1 fruit fly cellular context compared by ENCODE assay signal in genomic region chr2L:13145035-13145683, dm6.
TF ChIP-seq lines count a peak whose summit lies in the region.

No protein-coding gene starts in this region.

TF ChIP-seq in whole organism, embryonic, 481 proteins besides CTCF, POLR2A, EP300 and RAD21 (continued from another document and continues in another):
- no peak for TF ChIP-seq dmrt11E (tag; optimal IDR thresholded peaks at IDR 0.05; lab: Kevin White, UChicago)
- TF ChIP-seq pho (GFP tag; optimal IDR thresholded peaks at IDR 0.05; lab: Kevin White, UChicago): peak; percentile 79
- TF ChIP-seq Opbp (GFP tag; IDR thresholded peaks at IDR 0.05; lab: Robert Waterston, UW; ENCODE audit: partially characterized antibody): no peak
- TF ChIP-seq Dref (GFP tag; IDR thresholded peaks at IDR 0.05; lab: Robert Waterston, UW): no peak
- TF ChIP-seq shn (GFP tag; optimal IDR thresholded peaks at IDR 0.05; lab: Kevin White, UChicago): peak; percentile 26
- peak; percentile 61 for TF ChIP-seq fd96Cb (tag; optimal IDR thresholded peaks at IDR 0.05; lab: Kevin White, UChicago)
- peak; percentile 19 for TF ChIP-seq Ets97D (GFP tag; optimal IDR thresholded peaks at IDR 0.05; lab: Kevin White, UChicago)
- TF ChIP-seq CG4360 (GFP tag; IDR thresholded peaks at IDR 0.05; lab: Robert Waterston, UW): no peak
- peak; percentile 62 for TF ChIP-seq Blimp-1 (GFP tag; optimal IDR thresholded peaks at IDR 0.05; lab: Kevin White, UChicago)
- TF ChIP-seq crc (GFP tag; optimal IDR thresholded peaks at IDR 0.05; lab: Kevin White, UChicago): peak; percentile 47
- TF ChIP-seq Aef1 (GFP tag; IDR thresholded peaks at IDR 0.05; lab: Robert Waterston, UW): peak; percentile 78
- no peak for TF ChIP-seq salm (tag; optimal IDR thresholded peaks at IDR 0.05; lab: Kevin White, UChicago)
- no peak for TF ChIP-seq B-H2 (GFP tag; optimal IDR thresholded peaks at IDR 0.05; lab: Kevin White, UChicago)
- peak; percentile 41 for TF ChIP-seq CG6654 (GFP tag; optimal IDR thresholded peaks at IDR 0.05; lab: Kevin White, UChicago)
- peak; percentile 77; the same call in 2 of the 3 replicates for TF ChIP-seq so (GFP tag; IDR thresholded peaks at IDR 0.05; lab: Robert Waterston, UW)
- TF ChIP-seq zfh1 (GFP tag; IDR thresholded peaks at IDR 0.05; lab: Robert Waterston, UW): 0 out of 3 replicates have a peak, but pooled peaks have one; percentile 39
- peak; percentile 66 for TF ChIP-seq Sox100B (GFP tag; optimal IDR thresholded peaks at IDR 0.05; lab: Kevin White, UChicago)
- TF ChIP-seq Six4 (GFP tag; optimal IDR thresholded peaks at IDR 0.05; lab: Kevin White, UChicago): no peak
- TF ChIP-seq zen (tag; optimal IDR thresholded peaks at IDR 0.05; lab: Kevin White, UChicago): no peak
- TF ChIP-seq CG17912 (GFP tag; optimal IDR thresholded peaks at IDR 0.05; lab: Kevin White, UChicago): no peak
- no peak for TF ChIP-seq fru (optimal IDR thresholded peaks at IDR 0.05; lab: Kevin White, UChicago)
- TF ChIP-seq run (tag; optimal IDR thresholded peaks at IDR 0.05; lab: Kevin White, UChicago): peak; percentile 50
- TF ChIP-seq CG17361 (GFP tag; IDR thresholded peaks at IDR 0.05; lab: Robert Waterston, UW): peak; percentile 82
- no peak for TF ChIP-seq chm (GFP tag; IDR thresholded peaks at IDR 0.05; lab: Robert Waterston, UW)
- TF ChIP-seq esg (GFP tag; conservative IDR thresholded peaks at IDR 0.05; lab: Robert Waterston, UW): peak; percentile 79
- no peak for TF ChIP-seq Vsx1 (GFP tag; optimal IDR thresholded peaks at IDR 0.05; lab: Kevin White, UChicago)
- no peak for TF ChIP-seq tll (GFP tag; optimal IDR thresholded peaks at IDR 0.05; lab: Kevin White, UChicago)
- TF ChIP-seq CG34224 (GFP tag; IDR thresholded peaks at IDR 0.05; lab: Robert Waterston, UW; ENCODE audit: partially characterized antibody): no peak
- TF ChIP-seq CG11504 (tag; optimal IDR thresholded peaks at IDR 0.05; lab: Kevin White, UChicago): peak; percentile 88
- peak; percentile 82 for TF ChIP-seq ranshi (GFP tag; IDR thresholded peaks at IDR 0.05; lab: Robert Waterston, UW)
- peak; percentile 28 for TF ChIP-seq NK7.1 (GFP tag; optimal IDR thresholded peaks at IDR 0.05; lab: Kevin White, UChicago)
- no peak for TF ChIP-seq CG12236 (GFP tag; optimal IDR thresholded peaks at IDR 0.05; lab: Kevin White, UChicago)
- no peak for TF ChIP-seq grn (GFP tag; optimal IDR thresholded peaks at IDR 0.05; lab: Kevin White, UChicago)
- no peak for TF ChIP-seq ro (GFP tag; IDR thresholded peaks at IDR 0.05; lab: Robert Waterston, UW)
- peak; percentile 12 for TF ChIP-seq CG15696 (tag; optimal IDR thresholded peaks at IDR 0.05; lab: Kevin White, UChicago)
- TF ChIP-seq prd (optimal IDR thresholded peaks at IDR 0.05; lab: Kevin White, UChicago): no peak
- peak; percentile 82 for TF ChIP-seq prd (GFP tag; IDR thresholded peaks at IDR 0.05; lab: Robert Waterston, UW)
- no peak for TF ChIP-seq Dip2 (GFP tag; IDR thresholded peaks at IDR 0.05; lab: Robert Waterston, UW)
- TF ChIP-seq dmrt99B (tag; optimal IDR thresholded peaks at IDR 0.05; lab: Kevin White, UChicago): peak; percentile 81
- no peak for TF ChIP-seq Dp (GFP tag; optimal IDR thresholded peaks at IDR 0.05; lab: Kevin White, UChicago)
- no peak for TF ChIP-seq Lim3 (GFP tag; IDR thresholded peaks at IDR 0.05; lab: Robert Waterston, UW)
- TF ChIP-seq CG31365 (tag; optimal IDR thresholded peaks at IDR 0.05; lab: Kevin White, UChicago): no peak
- peak; percentile 81 for TF ChIP-seq PHDP (tag; optimal IDR thresholded peaks at IDR 0.05; lab: Kevin White, UChicago)
- peak; percentile 80 for TF ChIP-seq CG13296 (GFP tag; optimal IDR thresholded peaks at IDR 0.05; lab: Kevin White, UChicago)
- TF ChIP-seq CG3847 (GFP tag; IDR thresholded peaks at IDR 0.05; lab: Robert Waterston, UW): peak; percentile 86
- TF ChIP-seq CG10654 (GFP tag; optimal IDR thresholded peaks at IDR 0.05; lab: Kevin White, UChicago): peak; percentile 51
- no peak for TF ChIP-seq CG15073 (GFP tag; optimal IDR thresholded peaks at IDR 0.05; lab: Kevin White, UChicago)
- TF ChIP-seq lmd (GFP tag; IDR thresholded peaks at IDR 0.05; lab: Robert Waterston, UW): peak; percentile 82; the same call in 1 of the 2 replicates
- peak; percentile 88 for TF ChIP-seq Ptx1 (GFP tag; IDR thresholded peaks at IDR 0.05; lab: Robert Waterston, UW)
- TF ChIP-seq CG13894 (tag; optimal IDR thresholded peaks at IDR 0.05; lab: Kevin White, UChicago): peak; percentile 71
- peak; percentile 64; the same call in 1 of the 2 replicates for TF ChIP-seq CG6272 (GFP tag; IDR thresholded peaks at IDR 0.05; lab: Robert Waterston, UW)
- no peak for TF ChIP-seq stwl (tag; optimal IDR thresholded peaks at IDR 0.05; lab: Kevin White, UChicago)
- TF ChIP-seq bsh (GFP tag; optimal IDR thresholded peaks at IDR 0.05; lab: Kevin White, UChicago): peak in 1 of 2 experiments; percentile 34
- TF ChIP-seq abd-A (tag; optimal IDR thresholded peaks at IDR 0.05; lab: Kevin White, UChicago): peak; percentile 76
- peak; percentile 73 for TF ChIP-seq vvl (GFP tag; IDR thresholded peaks at IDR 0.05; lab: Robert Waterston, UW)
- TF ChIP-seq Xbp1 (GFP tag; optimal IDR thresholded peaks at IDR 0.05; lab: Kevin White, UChicago): peak; percentile 76
- peak; percentile 62 for TF ChIP-seq NfI (GFP tag; optimal IDR thresholded peaks at IDR 0.05; lab: Kevin White, UChicago)
- TF ChIP-seq nom (GFP tag; optimal IDR thresholded peaks at IDR 0.05; lab: Kevin White, UChicago): no peak
- TF ChIP-seq stc (GFP tag; IDR thresholded peaks at IDR 0.05; lab: Robert Waterston, UW): peak; percentile 73
- TF ChIP-seq HLH3B (GFP tag; IDR thresholded peaks at IDR 0.05; lab: Robert Waterston, UW): peak; percentile 76
- TF ChIP-seq CG17328 (GFP tag; IDR thresholded peaks at IDR 0.05; lab: Robert Waterston, UW): peak; percentile 38; the same call in 1 of the 2 replicates
- peak; percentile 47 for TF ChIP-seq CG32772 (GFP tag; IDR thresholded peaks at IDR 0.05; lab: Robert Waterston, UW)
- no peak for TF ChIP-seq MTF-1 (GFP tag; optimal IDR thresholded peaks at IDR 0.05; lab: Kevin White, UChicago; ENCODE audit: borderline replicate concordance)
- TF ChIP-seq mirr (GFP tag; optimal IDR thresholded peaks at IDR 0.05; lab: Kevin White, UChicago): peak; percentile 4
- peak; percentile 64 for TF ChIP-seq Max (GFP tag; optimal IDR thresholded peaks at IDR 0.05; lab: Kevin White, UChicago)
- TF ChIP-seq Nf-YB (GFP tag; optimal IDR thresholded peaks at IDR 0.05; lab: Kevin White, UChicago): peak; percentile 35
- peak in 1 of 2 experiments; percentile 68 for TF ChIP-seq Eip74EF (GFP tag; optimal IDR thresholded peaks at IDR 0.05; lab: Kevin White, UChicago)
- peak; percentile 87 for TF ChIP-seq Fer3 (tag; optimal IDR thresholded peaks at IDR 0.05; lab: Kevin White, UChicago)
- TF ChIP-seq NC2β (GFP tag; optimal IDR thresholded peaks at IDR 0.05; lab: Kevin White, UChicago): no peak
- peak; percentile 27 for TF ChIP-seq CG8388 (GFP tag; optimal IDR thresholded peaks at IDR 0.05; lab: Kevin White, UChicago)
- TF ChIP-seq lola (GFP tag; optimal IDR thresholded peaks at IDR 0.05; lab: Kevin White, UChicago): no peak
- peak; percentile 90 for TF ChIP-seq CG7839 (tag; optimal IDR thresholded peaks at IDR 0.05; lab: Kevin White, UChicago)
- TF ChIP-seq kay (GFP tag; optimal IDR thresholded peaks at IDR 0.05; lab: Kevin White, UChicago): peak; percentile 46
- peak; percentile 49 to 51 for TF ChIP-seq chif (GFP tag; optimal IDR thresholded peaks at IDR 0.05; lab: Kevin White, UChicago)
- peak; percentile 70 for TF ChIP-seq CG10274 (GFP tag; optimal IDR thresholded peaks at IDR 0.05; lab: Kevin White, UChicago)
- peak; percentile 76; the same call in 1 of the 2 replicates for TF ChIP-seq gsb (GFP tag; IDR thresholded peaks at IDR 0.05; lab: Robert Waterston, UW)
- TF ChIP-seq seq (GFP tag; IDR thresholded peaks at IDR 0.05; lab: Robert Waterston, UW): peak; percentile 61; the same call in 1 of the 2 replicates
- TF ChIP-seq repo (GFP tag; optimal IDR thresholded peaks at IDR 0.05; lab: Kevin White, UChicago): peak; percentile 46
- TF ChIP-seq wek (GFP tag; optimal IDR thresholded peaks at IDR 0.05; lab: Kevin White, UChicago): no peak
- peak; percentile 37 for TF ChIP-seq Chrac-16 (GFP tag; optimal IDR thresholded peaks at IDR 0.05; lab: Kevin White, UChicago)
- peak; percentile 6 for TF ChIP-seq schlank (tag; optimal IDR thresholded peaks at IDR 0.05; lab: Kevin White, UChicago)
- peak; percentile 69 for TF ChIP-seq CG12071 (GFP tag; optimal IDR thresholded peaks at IDR 0.05; lab: Kevin White, UChicago)
- peak; percentile 29 for TF ChIP-seq CG3995 (GFP tag; optimal IDR thresholded peaks at IDR 0.05; lab: Kevin White, UChicago)
- peak; percentile 47 for TF ChIP-seq CG7928 (GFP tag; optimal IDR thresholded peaks at IDR 0.05; lab: Kevin White, UChicago)
- TF ChIP-seq CG11085 (GFP tag; IDR thresholded peaks at IDR 0.05; lab: Robert Waterston, UW): peak; percentile 78
- peak; percentile 74 for TF ChIP-seq Antp (GFP tag; optimal IDR thresholded peaks at IDR 0.05; lab: Kevin White, UChicago)
- no peak for TF ChIP-seq h (optimal IDR thresholded peaks at IDR 0.05; lab: Kevin White, UChicago)
- TF ChIP-seq CG6813 (GFP tag; optimal IDR thresholded peaks at IDR 0.05; lab: Kevin White, UChicago): peak; percentile 67
- TF ChIP-seq ham (GFP tag; IDR thresholded peaks at IDR 0.05; lab: Robert Waterston, UW): no peak
- peak; percentile 45 for TF ChIP-seq tio (GFP tag; optimal IDR thresholded peaks at IDR 0.05; lab: Kevin White, UChicago)
- peak; percentile 85 for TF ChIP-seq CG3281 (GFP tag; optimal IDR thresholded peaks at IDR 0.05; lab: Kevin White, UChicago)
- TF ChIP-seq hkb (optimal IDR thresholded peaks at IDR 0.05; lab: Kevin White, UChicago): no peak
- peak; percentile 85 for TF ChIP-seq hkb (GFP tag; IDR thresholded peaks at IDR 0.05; lab: Robert Waterston, UW)
- no peak for TF ChIP-seq dati (GFP tag; IDR thresholded peaks at IDR 0.05; lab: Robert Waterston, UW)
- peak; percentile 90 for TF ChIP-seq Meics (GFP tag; optimal IDR thresholded peaks at IDR 0.05; lab: Kevin White, UChicago)
- TF ChIP-seq grau (tag; optimal IDR thresholded peaks at IDR 0.05; lab: Kevin White, UChicago): peak; percentile 85
- peak; percentile 63 for TF ChIP-seq Side (GFP tag; optimal IDR thresholded peaks at IDR 0.05; lab: Kevin White, UChicago)
- peak; percentile 74 for TF ChIP-seq E2f1 (GFP tag; IDR thresholded peaks at IDR 0.05; lab: Robert Waterston, UW)
- TF ChIP-seq lov (optimal IDR thresholded peaks at IDR 0.05; lab: Kevin White, UChicago): no peak
- TF ChIP-seq lov (GFP tag; IDR thresholded peaks at IDR 0.05; lab: Robert Waterston, UW): no peak
- TF ChIP-seq CHES-1-like (GFP tag; optimal IDR thresholded peaks at IDR 0.05; lab: Kevin White, UChicago): peak; percentile 60
- TF ChIP-seq CG31224 (GFP tag; IDR thresholded peaks at IDR 0.05; lab: Robert Waterston, UW): peak; percentile 64
- TF ChIP-seq bbx (GFP tag; IDR thresholded peaks at IDR 0.05; lab: Robert Waterston, UW; ENCODE audit: partially characterized antibody): no peak
- peak; percentile 77 for TF ChIP-seq eyg (GFP tag; optimal IDR thresholded peaks at IDR 0.05; lab: Kevin White, UChicago)
- peak; percentile 56 for TF ChIP-seq disco-r (GFP tag; optimal IDR thresholded peaks at IDR 0.05; lab: Kevin White, UChicago)
- peak; percentile 91 for TF ChIP-seq CG32532 (GFP tag; IDR thresholded peaks at IDR 0.05; lab: Robert Waterston, UW)
- TF ChIP-seq CG8281 (tag; optimal IDR thresholded peaks at IDR 0.05; lab: Kevin White, UChicago): peak; percentile 53
- peak; percentile 30 for TF ChIP-seq Sry-δ (GFP tag; optimal IDR thresholded peaks at IDR 0.05; lab: Kevin White, UChicago)
- no peak for TF ChIP-seq pfk (GFP tag; optimal IDR thresholded peaks at IDR 0.05; lab: Kevin White, UChicago)
- TF ChIP-seq Kr (GFP tag; optimal IDR thresholded peaks at IDR 0.05; lab: Kevin White, UChicago): no peak
- TF ChIP-seq crp (GFP tag; optimal IDR thresholded peaks at IDR 0.05; lab: Kevin White, UChicago): no peak
- TF ChIP-seq CG18476 (GFP tag; optimal IDR thresholded peaks at IDR 0.05; lab: Kevin White, UChicago): peak; percentile 60
- peak; percentile 82 for TF ChIP-seq D19A (tag; optimal IDR thresholded peaks at IDR 0.05; lab: Kevin White, UChicago)
- TF ChIP-seq CG18599 (GFP tag; optimal IDR thresholded peaks at IDR 0.05; lab: Kevin White, UChicago): peak; percentile 87
- peak; percentile 91 for TF ChIP-seq slbo (GFP tag; IDR thresholded peaks at IDR 0.05; lab: Robert Waterston, UW)
- TF ChIP-seq cad (GFP tag; optimal IDR thresholded peaks at IDR 0.05; lab: Kevin White, UChicago): no peak
- TF ChIP-seq gem (tag; optimal IDR thresholded peaks at IDR 0.05; lab: Kevin White, UChicago): peak; percentile 86
- TF ChIP-seq sd (tag; optimal IDR thresholded peaks at IDR 0.05; lab: Kevin White, UChicago): peak; percentile 63
- TF ChIP-seq HmgZ (tag; optimal IDR thresholded peaks at IDR 0.05; lab: Kevin White, UChicago): peak; percentile 54
- TF ChIP-seq CG8089 (GFP tag; optimal IDR thresholded peaks at IDR 0.05; lab: Kevin White, UChicago): peak; percentile 16
- TF ChIP-seq dm (GFP tag; optimal IDR thresholded peaks at IDR 0.05; lab: Kevin White, UChicago): peak; percentile 10
- 0 out of 3 replicates have a peak, but pooled peaks have one; percentile 37 for TF ChIP-seq CG2889 (GFP tag; IDR thresholded peaks at IDR 0.05; lab: Robert Waterston, UW)
- peak; percentile 35 for TF ChIP-seq exex (tag; optimal IDR thresholded peaks at IDR 0.05; lab: Kevin White, UChicago)
- TF ChIP-seq CG7271 (tag; optimal IDR thresholded peaks at IDR 0.05; lab: Kevin White, UChicago): no peak
- no peak for TF ChIP-seq gcm (GFP tag; optimal IDR thresholded peaks at IDR 0.05; lab: Kevin White, UChicago)
- TF ChIP-seq CG7786 (GFP tag; optimal IDR thresholded peaks at IDR 0.05; lab: Kevin White, UChicago): peak; percentile 59
- TF ChIP-seq CG2712 (tag; optimal IDR thresholded peaks at IDR 0.05; lab: Kevin White, UChicago): peak; percentile 69
- no peak for TF ChIP-seq eve (GFP tag; optimal IDR thresholded peaks at IDR 0.05; lab: Kevin White, UChicago)
- peak; percentile 72 for TF ChIP-seq CG7357 (GFP tag; IDR thresholded peaks at IDR 0.05; lab: Robert Waterston, UW)
- peak; percentile 18 for TF ChIP-seq CG11398 (GFP tag; optimal IDR thresholded peaks at IDR 0.05; lab: Kevin White, UChicago)
- peak; percentile 84 for TF ChIP-seq her (GFP tag; optimal IDR thresholded peaks at IDR 0.05; lab: Kevin White, UChicago)
- TF ChIP-seq CG9817 (tag; optimal IDR thresholded peaks at IDR 0.05; lab: Kevin White, UChicago): peak; percentile 79
- peak; percentile 55 for TF ChIP-seq CG6683 (GFP tag; optimal IDR thresholded peaks at IDR 0.05; lab: Kevin White, UChicago)
- no peak for TF ChIP-seq nerfin-1 (tag; optimal IDR thresholded peaks at IDR 0.05; lab: Kevin White, UChicago)
